Fruit fly (Drosophila melanogaster) whole organism, embryonic: ENCODE results near the gene CAH6.

Experiments
- CG10209 ChIP-seq: fragments of 200-800 bp; sonication (Bioruptor generic); optimal IDR thresholded peaks from 3 replicates; lab custom pipeline; 2017; ENCODE audit warnings: missing biosample characterization, mild to moderate bottlenecking, missing genetic modification characterization, missing genetic modification reagents
- CG11456 ChIP-seq: fragments of 200-800 bp; sonication (Bioruptor generic); IDR thresholded peaks from 3 replicates; pipeline ENCODE4 v1.3.6; 2022; ENCODE audit warnings: missing biosample characterization, missing genetic modification characterization
- CG12104 ChIP-seq: fragments of 200-800 bp; sonication (Bioruptor generic); optimal IDR thresholded peaks from 3 replicates; lab custom pipeline; 2016; ENCODE audit warnings: missing biosample characterization, missing genetic modification characterization
- CG13424 ChIP-seq: fragments of 200-800 bp; sonication (Bioruptor generic); optimal IDR thresholded peaks from 2 replicates; lab custom pipeline; 2019; ENCODE audit warnings: missing biosample characterization, mild to moderate bottlenecking, missing genetic modification characterization, moderate library complexity
- CG13894 ChIP-seq: fragments of 200-800 bp; sonication (Bioruptor generic); optimal IDR thresholded peaks from 3 replicates; lab custom pipeline; 2018; ENCODE audit warnings: missing biosample characterization, mild to moderate bottlenecking, missing genetic modification characterization, moderate library complexity
- CG1529 ChIP-seq: fragments of 200-800 bp; sonication (Bioruptor generic); optimal IDR thresholded peaks from 3 replicates; lab custom pipeline; 2018; ENCODE audit warnings: missing biosample characterization, missing genetic modification characterization
- CG1647 ChIP-seq: fragments of 200-800 bp; sonication (Bioruptor generic); optimal IDR thresholded peaks from 3 replicates; lab custom pipeline; 2016; ENCODE audit warnings: missing biosample characterization, missing genetic modification characterization
- CG17359 ChIP-seq: fragments of 200-800 bp; sonication (Bioruptor generic); optimal IDR thresholded peaks from 3 replicates; lab custom pipeline; 2018; ENCODE audit warnings: missing biosample characterization, mild to moderate bottlenecking, missing genetic modification characterization, moderate library complexity
- CG2199 ChIP-seq: fragments of 200-800 bp; sonication (Bioruptor generic); IDR thresholded peaks from 3 replicates; pipeline ENCODE4 v1.3.6; 2022; ENCODE audit warnings: missing biosample characterization, missing genetic modification characterization
- CG31224 ChIP-seq: fragments of 200-800 bp; sonication (Bioruptor generic); IDR thresholded peaks from 2 replicates; pipeline ENCODE4 v1.3.6; 2022; ENCODE audit warnings: missing biosample characterization, missing genetic modification characterization
- CG31365 ChIP-seq: fragments of 200-800 bp; sonication (Bioruptor generic); optimal IDR thresholded peaks from 2 replicates; lab custom pipeline; 2018; ENCODE audit warnings: missing biosample characterization, mild to moderate bottlenecking, missing genetic modification characterization
- CG4854 ChIP-seq: fragments of 200-800 bp; sonication (Bioruptor generic); optimal IDR thresholded peaks from 2 replicates; lab custom pipeline; 2016; ENCODE audit warnings: missing biosample characterization, missing genetic modification characterization, inconsistent platforms
- CG6765 ChIP-seq: fragments of 200-800 bp; sonication (Bioruptor generic); optimal IDR thresholded peaks from 3 replicates; lab custom pipeline; 2017; ENCODE audit warnings: missing biosample characterization, mild to moderate bottlenecking, missing genetic modification characterization
- CG7357 ChIP-seq: fragments of 200-800 bp; sonication (Bioruptor generic); IDR thresholded peaks from 3 replicates; pipeline ENCODE4 v1.3.6; 2022; ENCODE audit warnings: missing biosample characterization, missing genetic modification characterization
- CG7556 ChIP-seq: fragments of 200-800 bp; sonication (Bioruptor generic); optimal IDR thresholded peaks from 2 replicates; lab custom pipeline; 2017; ENCODE audit warnings: missing biosample characterization, mild to moderate bottlenecking, missing genetic modification characterization
- CG7839 ChIP-seq: fragments of 200-800 bp; sonication (Bioruptor generic); optimal IDR thresholded peaks from 3 replicates; lab custom pipeline; 2018; ENCODE audit warnings: missing biosample characterization, mild to moderate bottlenecking, missing genetic modification characterization, moderate library complexity
- CTCF ChIP-seq: fragments of 200-800 bp; sonication (Bioruptor generic); optimal IDR thresholded peaks from 2 replicates; lab custom pipeline; 2017; ENCODE audit warnings: missing biosample characterization, mild to moderate bottlenecking, missing genetic modification characterization, moderate library complexity
- D19A ChIP-seq: fragments of 200-800 bp; optimal IDR thresholded peaks from 3 replicates; lab custom pipeline; 2019; ENCODE audit warnings: missing biosample characterization, mild to moderate bottlenecking, missing genetic modification characterization, moderate library complexity
- Elba2 ChIP-seq: fragments of 200-800 bp; sonication (Bioruptor generic); optimal IDR thresholded peaks from 3 replicates; lab custom pipeline; 2016; ENCODE audit warnings: missing biosample characterization, missing genetic modification characterization
- HLH3B ChIP-seq: fragments of 200-800 bp; sonication (Bioruptor generic); IDR thresholded peaks from 2 replicates; pipeline ENCODE4 v1.3.6; 2022; ENCODE audit warnings: missing biosample characterization, missing genetic modification characterization
- Hr51 ChIP-seq, 2 experiments: fragments of 200-800 bp; sonication (Bioruptor generic); optimal IDR thresholded peaks; 2 replicates in 1 of 2; 3 replicates in 1 of 2; lab custom pipeline; 2016 to 2018; ENCODE audit warnings: missing biosample characterization in 2 of 2, missing genetic modification characterization in 2 of 2, mild to moderate bottlenecking in 1 of 2, moderate library complexity in 1 of 2
- Jarid2 ChIP-seq: fragments of 200-800 bp; sonication (Bioruptor generic); optimal IDR thresholded peaks from 3 replicates; lab custom pipeline; 2017; ENCODE audit warnings: mild to moderate bottlenecking, missing biosample characterization, missing genetic modification reagents, missing genetic modification characterization
- MTF-1 ChIP-seq: fragments of 200-800 bp; sonication (Bioruptor generic); optimal IDR thresholded peaks from 2 replicates; lab custom pipeline; 2018; ENCODE audit warnings: missing biosample characterization, mild to moderate bottlenecking, missing genetic modification characterization, borderline replicate concordance
- NFAT ChIP-seq: fragments of 200-800 bp; sonication (Bioruptor generic); IDR thresholded peaks from 2 replicates; pipeline ENCODE4 v1.3.6; 2022; ENCODE audit warnings: missing biosample characterization, missing genetic modification characterization
- Sin3A ChIP-seq: fragments of >200 bp; optimal IDR thresholded peaks from 2 replicates; lab custom pipeline; 2018
- Tbp ChIP-seq: fragments of >200 bp; optimal IDR thresholded peaks from 2 replicates; lab custom pipeline; 2018; ENCODE audit warnings: missing biosample characterization, missing genetic modification characterization
- YL-1 ChIP-seq: fragments of 200-800 bp; sonication (Bioruptor generic); optimal IDR thresholded peaks from 3 replicates; lab custom pipeline; 2017; ENCODE audit warnings: missing biosample characterization, mild to moderate bottlenecking, missing genetic modification characterization
- abd-A ChIP-seq: fragments of 200-800 bp; sonication (Bioruptor generic); optimal IDR thresholded peaks from 3 replicates; lab custom pipeline; 2019; ENCODE audit warnings: missing biosample characterization, mild to moderate bottlenecking, missing genetic modification characterization, moderate library complexity
- ap ChIP-seq: fragments of 200-800 bp; sonication (Bioruptor generic); IDR thresholded peaks from 2 replicates; pipeline ENCODE4 v1.3.6; 2022; ENCODE audit warnings: missing biosample characterization, missing genetic modification characterization
- az2 ChIP-seq: fragments of 200-800 bp; sonication (Bioruptor generic); optimal IDR thresholded peaks from 3 replicates; lab custom pipeline; 2016; ENCODE audit warnings: missing biosample characterization, missing genetic modification characterization
- bbx ChIP-seq: fragments of 200-800 bp; sonication (Bioruptor generic); IDR thresholded peaks from 2 replicates; pipeline ENCODE4 v1.3.6; 2022; ENCODE audit warnings: missing biosample characterization, missing genetic modification characterization; ENCODE audit not compliant: partially characterized antibody
- dimm ChIP-seq: fragments of 200-800 bp; sonication (Bioruptor generic); IDR thresholded peaks from 2 replicates; pipeline ENCODE4 v1.3.6; 2022; ENCODE audit warnings: missing biosample characterization, missing genetic modification characterization
- gcm ChIP-seq: fragments of 200-800 bp; sonication (Bioruptor generic); optimal IDR thresholded peaks from 2 replicates; lab custom pipeline; 2019; ENCODE audit warnings: missing biosample characterization, mild to moderate bottlenecking, missing genetic modification characterization, moderate library complexity
- h ChIP-seq: fragments of >200 bp; optimal IDR thresholded peaks from 2 replicates; lab custom pipeline; 2017
- hth ChIP-seq: fragments of >200 bp; optimal IDR thresholded peaks from 2 replicates; lab custom pipeline; 2017; ENCODE audit warnings: inconsistent platforms
- insv ChIP-seq, 2 experiments: fragments of 200-800 bp; sonication (Bioruptor generic); optimal IDR thresholded peaks; 3 replicates each; lab custom pipeline; 2016 to 2018; ENCODE audit warnings: missing biosample characterization in 2 of 2, missing genetic modification characterization in 2 of 2
- kni ChIP-seq: fragments of 200-800 bp; sonication (Bioruptor generic); optimal IDR thresholded peaks from 3 replicates; lab custom pipeline; 2017; ENCODE audit warnings: mild to moderate bottlenecking, missing biosample characterization, missing genetic modification reagents, missing genetic modification characterization
- lola ChIP-seq, 3 experiments: fragments of >200 bp in 2 of 3; fragments of 200-800 bp in 1 of 3; sonication (Bioruptor generic) in 1 of 3; optimal IDR thresholded peaks; 2 replicates each; lab custom pipeline; 2017 to 2019; ENCODE audit warnings: missing biosample characterization in 3 of 3, missing genetic modification characterization in 3 of 3, mild to moderate bottlenecking in 1 of 3, moderate library complexity in 1 of 3
- lov ChIP-seq, 2 experiments: fragments of 200-800 bp in 1 of 2; fragments of >200 bp in 1 of 2; sonication (Bioruptor generic) in 1 of 2; IDR thresholded peaks in 1 of 2; optimal IDR thresholded peaks in 1 of 2; 2 replicates in 1 of 2; 3 replicates in 1 of 2; pipeline versions ENCODE4 v1.3.6 to Lab custom; 2017 to 2022; ENCODE audit warnings: missing biosample characterization in 1 of 2, missing genetic modification characterization in 1 of 2
- mirr ChIP-seq: fragments of 200-800 bp; sonication (Bioruptor generic); optimal IDR thresholded peaks from 3 replicates; lab custom pipeline; 2018; ENCODE audit warnings: missing biosample characterization, mild to moderate bottlenecking, missing genetic modification characterization
- nom ChIP-seq: fragments of 200-800 bp; sonication (Bioruptor generic); optimal IDR thresholded peaks from 2 replicates; lab custom pipeline; 2017; ENCODE audit warnings: missing biosample characterization, missing genetic modification characterization, mild to moderate bottlenecking, moderate library complexity, missing genetic modification reagents
- pan ChIP-seq, 4 experiments: fragments of >200 bp in 3 of 4; fragments of 200-800 bp in 1 of 4; sonication (Bioruptor generic) in 1 of 4; optimal IDR thresholded peaks in 3 of 4; IDR thresholded peaks in 1 of 4; 2 replicates each; pipeline versions ENCODE4 v1.3.6 to Lab custom; 2017 to 2022; ENCODE audit warnings: missing biosample characterization in 2 of 4, missing genetic modification characterization in 2 of 4, mixed read lengths in 1 of 4
- pfk ChIP-seq: fragments of 200-800 bp; sonication (Bioruptor generic); optimal IDR thresholded peaks from 2 replicates; lab custom pipeline; 2018; ENCODE audit warnings: missing biosample characterization, mild to moderate bottlenecking, missing genetic modification characterization, moderate library complexity
- pnt ChIP-seq: fragments of 200-800 bp; sonication (Bioruptor generic); optimal IDR thresholded peaks from 3 replicates; lab custom pipeline; 2016; ENCODE audit warnings: missing biosample characterization, missing genetic modification characterization
- scrt ChIP-seq: fragments of 200-800 bp; sonication (Bioruptor generic); optimal IDR thresholded peaks from 2 replicates; lab custom pipeline; 2018; ENCODE audit warnings: missing biosample characterization, mild to moderate bottlenecking, missing genetic modification characterization, moderate library complexity
- sob ChIP-seq: fragments of 200-800 bp; sonication (Bioruptor generic); IDR thresholded peaks from 2 replicates; pipeline ENCODE4 v1.3.6; 2022; ENCODE audit warnings: missing biosample characterization, missing genetic modification characterization
- tap ChIP-seq: fragments of 200-800 bp; optimal IDR thresholded peaks from 3 replicates; lab custom pipeline; 2019; ENCODE audit warnings: missing biosample characterization, mild to moderate bottlenecking, missing genetic modification characterization, moderate library complexity
- trem ChIP-seq: fragments of 200-800 bp; optimal IDR thresholded peaks from 3 replicates; lab custom pipeline; 2019; ENCODE audit warnings: missing biosample characterization, mild to moderate bottlenecking, missing genetic modification characterization, moderate library complexity
- twi ChIP-seq: fragments of 200-800 bp; optimal IDR thresholded peaks from 2 replicates; lab custom pipeline; 2019; ENCODE audit warnings: missing biosample characterization, mild to moderate bottlenecking, missing genetic modification characterization, moderate library complexity

CAH6 gene

DNA sequence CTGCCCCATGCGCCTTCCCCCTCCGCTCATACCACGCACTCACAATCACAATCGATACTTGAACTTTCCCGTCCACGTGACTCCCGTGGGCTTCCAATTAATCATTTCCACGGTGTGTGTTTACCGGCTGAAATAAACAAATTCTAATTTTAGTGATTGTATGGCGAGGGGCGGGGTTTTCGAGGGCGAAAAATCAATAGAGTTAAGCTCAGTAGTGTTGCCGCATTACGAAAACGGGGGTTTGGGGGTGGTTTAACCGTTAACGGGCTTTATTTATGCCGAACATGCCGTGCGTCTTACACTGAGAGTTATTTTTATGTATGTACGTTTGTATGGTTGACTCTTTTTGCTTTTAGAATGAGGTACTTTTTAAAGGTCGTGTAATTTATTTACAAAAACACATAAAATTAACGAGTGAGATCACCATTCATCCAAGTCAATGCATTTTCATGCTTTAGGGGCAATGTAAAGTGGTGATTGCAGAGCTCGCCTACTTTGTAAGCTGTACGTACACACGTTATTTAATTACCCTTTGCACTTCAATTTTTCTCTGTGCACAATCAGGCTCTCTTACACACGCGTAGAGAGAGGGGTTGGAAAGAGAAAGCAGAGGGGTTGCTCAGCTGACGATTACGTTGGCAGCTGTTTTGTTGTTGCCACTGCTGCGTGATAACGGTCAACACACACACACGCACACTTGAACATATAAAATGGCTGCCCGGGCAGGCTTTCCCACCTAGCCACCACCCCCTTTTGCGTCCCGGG lies 35.1 kb upstream of the CAH6 start (continued):
- TF ChIP-seq CG1647 (GFP tag; lab: Kevin White, UChicago) = peak; percentile 62
- no peak for TF ChIP-seq NFAT (GFP tag; lab: Robert Waterston, UW)
- no peak for TF ChIP-seq abd-A (tag; lab: Kevin White, UChicago)
- TF ChIP-seq pnt (GFP tag; lab: Kevin White, UChicago) = peak; percentile 83
- peak; percentile 17 for TF ChIP-seq Elba2 (GFP tag; lab: Kevin White, UChicago)
- TF ChIP-seq az2 = peak; percentile 81
- TF ChIP-seq pfk (GFP tag; lab: Kevin White, UChicago) = no peak
- TF ChIP-seq CG7839 (tag; lab: Kevin White, UChicago) = peak; percentile 92
- TF ChIP-seq CG31224 = no peak
- no peak for TF ChIP-seq lov (optimal IDR thresholded peaks at IDR 0.05; lab: Kevin White, UChicago)
- no peak for TF ChIP-seq lov (GFP tag; IDR thresholded peaks at IDR 0.05; lab: Robert Waterston, UW)
- peak; percentile 71 for TF ChIP-seq scrt (GFP tag; lab: Kevin White, UChicago)
- peak; percentile 72 for TF ChIP-seq twi
- peak; percentile 63 for TF ChIP-seq gcm (GFP tag; lab: Kevin White, UChicago)
- TF ChIP-seq kni (GFP tag; lab: Kevin White, UChicago) = peak; percentile 52
- no peak for TF ChIP-seq CTCF (GFP tag; lab: Kevin White, UChicago)
- no peak for TF ChIP-seq nom (GFP tag; lab: Kevin White, UChicago)
- TF ChIP-seq CG11456 (GFP tag; lab: Robert Waterston, UW) = no peak
- no peak for TF ChIP-seq HLH3B (GFP tag; lab: Robert Waterston, UW)
- TF ChIP-seq tap (tag; lab: Kevin White, UChicago) = peak; percentile 76
- TF ChIP-seq Jarid2 (GFP tag; lab: Kevin White, UChicago) = peak; percentile 12
- TF ChIP-seq Sin3A = no peak
- TF ChIP-seq dimm = no peak
- peak; percentile 94 for TF ChIP-seq CG7556
- no peak for TF ChIP-seq CG13894
- TF ChIP-seq CG4854 = peak; percentile 50
- TF ChIP-seq CG17359 (tag; lab: Kevin White, UChicago) = peak; percentile 81
- no peak for TF ChIP-seq ap
- TF ChIP-seq CG31365 (tag; lab: Kevin White, UChicago) = peak; percentile 53
- peak; percentile 53 for TF ChIP-seq MTF-1 (GFP tag; lab: Kevin White, UChicago)
- TF ChIP-seq mirr = peak; percentile 14
- peak; percentile 28 for TF ChIP-seq YL-1 (GFP tag; lab: Kevin White, UChicago)
- TF ChIP-seq D19A (tag; lab: Kevin White, UChicago) = peak; percentile 83
- TF ChIP-seq CG7357 (GFP tag; lab: Robert Waterston, UW) = peak; percentile 76; the same call in 2 of the 3 replicates
- TF ChIP-seq Tbp (GFP tag; lab: Kevin White, UChicago) = no peak
- TF ChIP-seq trem = peak; percentile 67
- TF ChIP-seq CG10209 = peak; percentile 89
- TF ChIP-seq insv (GFP tag; optimal IDR thresholded peaks at IDR 0.05; lab: Kevin White, UChicago) = peak in 1 of 2 experiments; percentile 40
- TF ChIP-seq h (lab: Kevin White, UChicago) = no peak
- TF ChIP-seq CG12104 (GFP tag; lab: Kevin White, UChicago) = peak; percentile 75
- TF ChIP-seq lola (GFP tag; optimal IDR thresholded peaks at IDR 0.05; lab: Kevin White, UChicago) = peak in 1 of 3 experiments; percentile 85
- TF ChIP-seq CG2199 (GFP tag; lab: Robert Waterston, UW) = no peak
- TF ChIP-seq bbx (GFP tag; lab: Robert Waterston, UW) = no peak
- no peak for TF ChIP-seq hth (lab: Kevin White, UChicago)
- peak; percentile 68 for TF ChIP-seq CG1529 (GFP tag; lab: Kevin White, UChicago)
- no peak for TF ChIP-seq pan (optimal IDR thresholded peaks at IDR 0.05; lab: Kevin White, UChicago)
- TF ChIP-seq pan (GFP tag; optimal IDR thresholded peaks at IDR 0.05 in 1 of 2, IDR thresholded peaks at IDR 0.05 in 1 of 2) = no peak
- peak; percentile 79 for TF ChIP-seq CG6765 (GFP tag; lab: Kevin White, UChicago)
- TF ChIP-seq sob (GFP tag; lab: Robert Waterston, UW) = no peak
- TF ChIP-seq Hr51 (GFP tag; optimal IDR thresholded peaks at IDR 0.05; lab: Kevin White, UChicago) = peak; percentile 80 to 85
- peak; percentile 90 for TF ChIP-seq CG13424 (tag; lab: Kevin White, UChicago)
